Worm (Caenorhabditis elegans) whole organism, mixed stage, embryonic: ENCODE data around the gene ndc-80.
A peak's percentile ranks its signal among the peaks of the same experiment; 100 is the strongest.

ENCODE experiments used
- M03D4.4 ChIP-seq: sonication (generic microtip); optimal IDR thresholded peaks from 2 replicates; lab custom pipeline; 2017; ENCODE audit warnings: mild to moderate bottlenecking, missing genetic modification characterization, missing compliant biosample characterization
- bed-3 ChIP-seq: fragments of 200-800 bp; sonication (Bioruptor generic); optimal IDR thresholded peaks from 3 replicates; lab custom pipeline; 2018; ENCODE audit warnings: mild to moderate bottlenecking, missing genetic modification characterization, moderate library complexity, missing compliant biosample characterization
- blmp-1 ChIP-seq: fragments of 150-350 bp; optimal IDR thresholded peaks from 2 replicates; lab custom pipeline; 2014; ENCODE audit warnings: missing biosample characterization, missing genetic modification characterization
- ceh-39 ChIP-seq: fragments of 150-350 bp; optimal IDR thresholded peaks from 2 replicates; lab custom pipeline; 2014; ENCODE audit warnings: missing biosample characterization, missing genetic modification characterization
- ceh-43 ChIP-seq: fragments of 200-800 bp; sonication (Bioruptor generic); optimal IDR thresholded peaks from 2 replicates; lab custom pipeline; 2018; ENCODE audit warnings: mild to moderate bottlenecking, missing genetic modification characterization, moderate library complexity, missing compliant biosample characterization
- ceh-83 ChIP-seq: fragments of 200-800 bp; sonication (Bioruptor generic); optimal IDR thresholded peaks from 2 replicates; lab custom pipeline; 2018; ENCODE audit warnings: mild to moderate bottlenecking, missing genetic modification characterization, missing compliant biosample characterization
- ces-1 ChIP-seq: fragments of 150-350 bp; optimal IDR thresholded peaks from 2 replicates; lab custom pipeline; 2014; ENCODE audit warnings: missing biosample characterization, missing genetic modification reagents, missing genetic modification characterization
- cnd-1 ChIP-seq: fragments of 200-800 bp; sonication (Bioruptor generic); optimal IDR thresholded peaks from 2 replicates; lab custom pipeline; 2018; ENCODE audit warnings: mild to moderate bottlenecking, missing genetic modification characterization, missing compliant biosample characterization
- drap-1 ChIP-seq: fragments of 200-800 bp; sonication (Bioruptor generic); optimal IDR thresholded peaks from 3 replicates; lab custom pipeline; 2018; ENCODE audit warnings: mild to moderate bottlenecking, missing genetic modification characterization, missing compliant biosample characterization
- elt-1 ChIP-seq: sonication (generic microtip); optimal IDR thresholded peaks from 2 replicates; lab custom pipeline; 2017; ENCODE audit warnings: missing genetic modification characterization, mild to moderate bottlenecking, missing compliant biosample characterization, antibody characterized with exemption, moderate library complexity, borderline replicate concordance; ENCODE audit not compliant: insufficient read depth
- elt-3 ChIP-seq: fragments of 150-350 bp; optimal IDR thresholded peaks from 2 replicates; lab custom pipeline; 2014; ENCODE audit warnings: missing biosample characterization, missing genetic modification characterization
- flh-1 ChIP-seq: fragments of 200-800 bp; sonication (Bioruptor generic); optimal IDR thresholded peaks from 2 replicates; lab custom pipeline; 2018; ENCODE audit warnings: mild to moderate bottlenecking, missing genetic modification characterization, moderate library complexity, missing compliant biosample characterization
- ham-2 ChIP-seq: fragments of 200-800 bp; sonication (Bioruptor generic); optimal IDR thresholded peaks from 2 replicates; lab custom pipeline; 2018; ENCODE audit warnings: mild to moderate bottlenecking, missing genetic modification characterization, missing compliant biosample characterization
- hlh-1 ChIP-seq: fragments of 150-350 bp; optimal IDR thresholded peaks from 2 replicates; lab custom pipeline; 2014; ENCODE audit warnings: missing biosample characterization, missing genetic modification reagents, missing genetic modification characterization
- lin-13 ChIP-seq: fragments of 150-350 bp; optimal IDR thresholded peaks from 2 replicates; lab custom pipeline; 2014; ENCODE audit warnings: missing biosample characterization, missing genetic modification characterization
- lin-32 ChIP-seq: fragments of 200-800 bp; sonication (Bioruptor generic); optimal IDR thresholded peaks from 2 replicates; lab custom pipeline; 2018; ENCODE audit warnings: mild to moderate bottlenecking, missing genetic modification characterization, missing compliant biosample characterization
- lsy-2 ChIP-seq: fragments of 150-350 bp; optimal IDR thresholded peaks from 2 replicates; lab custom pipeline; 2014; ENCODE audit warnings: missing biosample characterization, missing genetic modification characterization
- mab-5 ChIP-seq: fragments of 150-350 bp; optimal IDR thresholded peaks from 2 replicates; lab custom pipeline; 2014; ENCODE audit warnings: missing biosample characterization, missing genetic modification characterization
- mep-1 ChIP-seq: fragments of 150-350 bp; optimal IDR thresholded peaks from 2 replicates; lab custom pipeline; 2017; ENCODE audit warnings: missing biosample characterization, missing genetic modification reagents, missing genetic modification characterization, inconsistent platforms
- mls-2 ChIP-seq: sonication (generic microtip); optimal IDR thresholded peaks from 2 replicates; lab custom pipeline; 2016; ENCODE audit warnings: mild to moderate bottlenecking, missing genetic modification characterization, moderate library complexity, missing compliant biosample characterization
- nhr-12 ChIP-seq: fragments of 150-350 bp; optimal IDR thresholded peaks from 2 replicates; lab custom pipeline; 2014; ENCODE audit warnings: missing biosample characterization, missing genetic modification characterization
- nhr-2 ChIP-seq: fragments of 150-350 bp; optimal IDR thresholded peaks from 2 replicates; lab custom pipeline; 2014; ENCODE audit warnings: missing biosample characterization, missing genetic modification characterization
- nhr-237 ChIP-seq: fragments of 150-350 bp; optimal IDR thresholded peaks from 2 replicates; lab custom pipeline; 2014; ENCODE audit warnings: missing biosample characterization, missing genetic modification characterization
- nhr-28 ChIP-seq: fragments of 150-350 bp; optimal IDR thresholded peaks from 2 replicates; lab custom pipeline; 2014; ENCODE audit warnings: missing biosample characterization, missing genetic modification characterization
- nhr-76 ChIP-seq: sonication (generic microtip); optimal IDR thresholded peaks from 2 replicates; lab custom pipeline; 2017; ENCODE audit warnings: missing biosample characterization, missing genetic modification characterization
- pha-4 ChIP-seq: fragments of 150-350 bp; optimal IDR thresholded peaks from 2 replicates; lab custom pipeline; 2018; ENCODE audit warnings: missing biosample characterization, missing genetic modification reagents, missing genetic modification characterization
- sem-2 ChIP-seq: fragments of 200-800 bp; sonication (Bioruptor generic); optimal IDR thresholded peaks from 2 replicates; lab custom pipeline; 2018; ENCODE audit warnings: mild to moderate bottlenecking, missing genetic modification characterization, missing compliant biosample characterization
- snpc-4 ChIP-seq: fragments of 150-350 bp; optimal IDR thresholded peaks from 2 replicates; lab custom pipeline; 2014; ENCODE audit warnings: missing biosample characterization, missing genetic modification characterization
- sptf-1 ChIP-seq: sonication (generic microtip); optimal IDR thresholded peaks from 2 replicates; lab custom pipeline; 2017; ENCODE audit warnings: mild to moderate bottlenecking, missing genetic modification characterization, moderate library complexity, missing compliant biosample characterization
- tbx-8 ChIP-seq: fragments of 200-800 bp; sonication (Bioruptor generic); optimal IDR thresholded peaks from 2 replicates; lab custom pipeline; 2018; ENCODE audit warnings: mild to moderate bottlenecking, missing genetic modification characterization, moderate library complexity, missing compliant biosample characterization
- unc-120 ChIP-seq: sonication (generic microtip); optimal IDR thresholded peaks from 2 replicates; lab custom pipeline; 2017; ENCODE audit warnings: missing genetic modification characterization, missing compliant biosample characterization; ENCODE audit not compliant: poor library complexity, severe bottlenecking
- unc-39 ChIP-seq: fragments of 150-350 bp; optimal IDR thresholded peaks from 2 replicates; lab custom pipeline; 2014; ENCODE audit warnings: missing biosample characterization, missing genetic modification characterization
- unc-62 ChIP-seq: fragments of 150-350 bp; optimal IDR thresholded peaks from 2 replicates; lab custom pipeline; 2014; ENCODE audit warnings: missing biosample characterization, missing genetic modification reagents, missing genetic modification characterization
- zip-8 ChIP-seq: fragments of 150-350 bp; optimal IDR thresholded peaks from 2 replicates; lab custom pipeline; 2014; ENCODE audit warnings: missing biosample characterization, missing genetic modification characterization
- ztf-11 ChIP-seq: fragments of 150-350 bp; optimal IDR thresholded peaks from 2 replicates; lab custom pipeline; 2014; ENCODE audit warnings: missing biosample characterization, missing genetic modification characterization

ndc-80 gene

ce11 chrIV:10122205-10122604 is 36.3 kb downstream of the ndc-80 start, which contains the start of gene irld-21:
Gene irld-21, minus strand, starts transcription at chrIV:10122305.
- no peak for TF ChIP-seq nhr-76
- TF ChIP-seq hlh-1 (tag; lab: Kevin White, UChicago), result no peak
- no peak for TF ChIP-seq ces-1 (GFP tag; lab: Kevin White, UChicago)
- TF ChIP-seq flh-1, result no peak
- no peak for TF ChIP-seq bed-3 (GFP tag; lab: Kevin White, UChicago)
- no peak for TF ChIP-seq mep-1 (tag; lab: Kevin White, UChicago)
- TF ChIP-seq unc-120 (tag; lab: Kevin White, UChicago), result no peak
- TF ChIP-seq lsy-2, result no peak

- TF ChIP-seq elt-1 (tag; lab: Kevin White, UChicago) (no peak), ces-1 (GFP tag; lab: Kevin White, UChicago) (no peak), snpc-4 (tag; lab: Kevin White, UChicago) (no peak), pha-4 (tag; lab: Kevin White, UChicago) (no peak), flh-1 (no peak), blmp-1 (tag; lab: Kevin White, UChicago) (no peak), nhr-28 (no peak), ceh-43 (no peak), nhr-12 (no peak), M03D4.4 (tag; lab: Kevin White, UChicago) (no peak), ceh-83 (GFP tag; lab: Kevin White, UChicago) (no peak), drap-1 (GFP tag; lab: Kevin White, UChicago) (no peak), bed-3 (GFP tag; lab: Kevin White, UChicago) (no peak), ztf-11 (tag; lab: Kevin White, UChicago) (no peak), lsy-2 (no peak), elt-3 (no peak), cnd-1 (tag; lab: Kevin White, UChicago) (no peak), mab-5 (tag; lab: Kevin White, UChicago) (no peak), ceh-39 (tag; lab: Kevin White, UChicago) (no peak)
These were observed 40.6 kb downstream of the ndc-80 start, which contains the start of gene ctf-18 for ce11 chrIV:10126544-10126943. Gene ctf-18, minus strand, starts transcription at chrIV:10126644.

ce11 chrIV:10128446-10128845 is 42.5 kb downstream of the ndc-80 start:
- TF ChIP-seq snpc-4 (tag; lab: Kevin White, UChicago), result no peak
- no peak for TF ChIP-seq hlh-1 (tag; lab: Kevin White, UChicago)
- no peak for TF ChIP-seq flh-1
- TF ChIP-seq cnd-1 (tag; lab: Kevin White, UChicago), result no peak

ce11 chrIV:10128906-10129386 is 43.0 kb downstream of the ndc-80 start, which contains the start of the genes gtbp-1 and K08F4.3:
Gene gtbp-1, minus strand, starts transcription at chrIV:10128956.
Gene K08F4.3, plus strand, starts transcription at chrIV:10129257.
- TF ChIP-seq blmp-1 (tag; lab: Kevin White, UChicago) (no peak), ceh-39 (tag; lab: Kevin White, UChicago) (peak; percentile 52), ces-1 (GFP tag; lab: Kevin White, UChicago) (no peak), elt-3 (no peak), tbx-8 (GFP tag; lab: Kevin White, UChicago) (no peak), sem-2 (GFP tag; lab: Kevin White, UChicago) (no peak), mab-5 (tag; lab: Kevin White, UChicago) (no peak), lin-32 (GFP tag; lab: Kevin White, UChicago) (no peak), cnd-1 (tag; lab: Kevin White, UChicago) (no peak), nhr-237 (tag; lab: Kevin White, UChicago) (peak; percentile 39), lin-13 (tag; lab: Kevin White, UChicago) (peak; percentile 57), ztf-11 (tag; lab: Kevin White, UChicago) (no peak), ceh-43 (no peak), nhr-76 (no peak), snpc-4 (tag; lab: Kevin White, UChicago) (no peak), unc-62 (no peak), ceh-83 (GFP tag; lab: Kevin White, UChicago) (no peak), hlh-1 (tag; lab: Kevin White, UChicago) (peak; percentile 6), flh-1 (no peak), M03D4.4 (tag; lab: Kevin White, UChicago) (peak; percentile 23), bed-3 (GFP tag; lab: Kevin White, UChicago) (no peak), drap-1 (GFP tag; lab: Kevin White, UChicago) (no peak), nhr-12 (no peak), zip-8 (tag; lab: Kevin White, UChicago) (no peak), mls-2 (no peak), nhr-2 (tag; lab: Kevin White, UChicago) (no peak), sptf-1 (tag; lab: Kevin White, UChicago) (no peak), elt-1 (tag; lab: Kevin White, UChicago) (no peak), ham-2 (GFP tag; lab: Kevin White, UChicago) (no peak), lsy-2 (peak; percentile 73), unc-39 (no peak), nhr-28 (no peak), unc-120 (tag; lab: Kevin White, UChicago) (peak; percentile 74), mep-1 (tag; lab: Kevin White, UChicago) (peak; percentile 74), pha-4 (tag; lab: Kevin White, UChicago) (peak; percentile 47)
